Fruit fly (Drosophila melanogaster) whole organism, embryonic: ENCODE measurements around the gene Gr98d.

Experiments
- Ada2b ChIP-seq: fragments of 200-800 bp; sonication (Bioruptor generic); IDR thresholded peaks from 2 replicates; pipeline ENCODE4 v1.3.6; 2022; ENCODE audit warnings: missing biosample characterization, missing genetic modification characterization
- Bdp1 ChIP-seq: fragments of 200-800 bp; sonication (Bioruptor generic); optimal IDR thresholded peaks from 3 replicates; lab custom pipeline; 2016; ENCODE audit warnings: missing biosample characterization, missing genetic modification characterization
- CG11695 ChIP-seq: fragments of 200-800 bp; sonication (Bioruptor generic); IDR thresholded peaks from 3 replicates; pipeline ENCODE4 v1.3.6; 2022; ENCODE audit warnings: missing biosample characterization, missing genetic modification characterization
- CG12219 ChIP-seq: fragments of 200-800 bp; sonication (Bioruptor generic); optimal IDR thresholded peaks from 3 replicates; lab custom pipeline; 2018; ENCODE audit warnings: missing biosample characterization, mild to moderate bottlenecking, missing genetic modification characterization
- CG12769 ChIP-seq: fragments of 200-800 bp; sonication (Bioruptor generic); optimal IDR thresholded peaks from 2 replicates; lab custom pipeline; 2019; ENCODE audit warnings: missing biosample characterization, mild to moderate bottlenecking, missing genetic modification characterization, moderate library complexity
- CG13424 ChIP-seq: fragments of 200-800 bp; sonication (Bioruptor generic); optimal IDR thresholded peaks from 2 replicates; lab custom pipeline; 2019; ENCODE audit warnings: missing biosample characterization, mild to moderate bottlenecking, missing genetic modification characterization, moderate library complexity
- CG17568 ChIP-seq: fragments of 200-800 bp; sonication (Bioruptor generic); optimal IDR thresholded peaks from 2 replicates; lab custom pipeline; 2018; ENCODE audit warnings: missing biosample characterization, mild to moderate bottlenecking, missing genetic modification characterization, moderate library complexity
- CG17612 ChIP-seq: fragments of 200-800 bp; sonication (Bioruptor generic); IDR thresholded peaks from 2 replicates; pipeline ENCODE4 v1.3.6; 2022; ENCODE audit warnings: missing biosample characterization, missing genetic modification characterization
- CG17829 ChIP-seq: fragments of 200-800 bp; optimal IDR thresholded peaks from 2 replicates; lab custom pipeline; 2019; ENCODE audit warnings: missing biosample characterization, mild to moderate bottlenecking, missing genetic modification characterization, moderate library complexity
- CG18011 ChIP-seq: fragments of 200-800 bp; sonication (Bioruptor generic); optimal IDR thresholded peaks from 2 replicates; lab custom pipeline; 2017; ENCODE audit warnings: missing biosample characterization, missing genetic modification characterization, mild to moderate bottlenecking, moderate library complexity, missing genotype
- CG18476 ChIP-seq: fragments of 200-800 bp; sonication (Bioruptor generic); optimal IDR thresholded peaks from 2 replicates; lab custom pipeline; 2016; ENCODE audit warnings: missing biosample characterization, mild to moderate bottlenecking, missing genetic modification characterization
- CG2129 ChIP-seq: fragments of 200-800 bp; sonication (Bioruptor generic); IDR thresholded peaks from 2 replicates; pipeline ENCODE4 v1.3.6; 2022; ENCODE audit warnings: missing biosample characterization, missing genetic modification characterization; ENCODE audit not compliant: partially characterized antibody
- CG3065 ChIP-seq: fragments of 200-800 bp; sonication (Bioruptor generic); optimal IDR thresholded peaks from 2 replicates; lab custom pipeline; 2016; ENCODE audit warnings: missing biosample characterization, missing genetic modification characterization
- CG31388 ChIP-seq: fragments of 200-800 bp; sonication (Bioruptor generic); optimal IDR thresholded peaks from 2 replicates; lab custom pipeline; 2016; ENCODE audit warnings: missing biosample characterization, missing genetic modification characterization
- CG3995 ChIP-seq: fragments of 200-800 bp; sonication (Bioruptor generic); optimal IDR thresholded peaks from 3 replicates; lab custom pipeline; 2016; ENCODE audit warnings: missing biosample characterization, missing genetic modification characterization
- CG4360 ChIP-seq: fragments of 200-800 bp; sonication (Bioruptor generic); IDR thresholded peaks from 2 replicates; pipeline ENCODE4 v1.3.6; 2022; ENCODE audit warnings: missing biosample characterization, missing genetic modification characterization
- CG43689 ChIP-seq: fragments of 200-800 bp; sonication (Bioruptor generic); IDR thresholded peaks from 2 replicates; pipeline ENCODE4 v1.3.6; 2022; ENCODE audit warnings: missing biosample characterization, missing genetic modification characterization
- CG6765 ChIP-seq: fragments of 200-800 bp; sonication (Bioruptor generic); optimal IDR thresholded peaks from 3 replicates; lab custom pipeline; 2017; ENCODE audit warnings: missing biosample characterization, mild to moderate bottlenecking, missing genetic modification characterization
- CG8478 ChIP-seq: fragments of >200 bp; optimal IDR thresholded peaks from 2 replicates; lab custom pipeline; 2018
- CG9215 ChIP-seq: fragments of 200-800 bp; sonication (Bioruptor generic); IDR thresholded peaks from 2 replicates; pipeline ENCODE4 v1.3.6; 2022; ENCODE audit warnings: missing biosample characterization, missing genetic modification characterization
- CG9817 ChIP-seq: fragments of 200-800 bp; sonication (Bioruptor generic); optimal IDR thresholded peaks from 2 replicates; lab custom pipeline; 2018; ENCODE audit warnings: missing biosample characterization, mild to moderate bottlenecking, missing genetic modification characterization, moderate library complexity
- CG9932 ChIP-seq: fragments of 200-800 bp; sonication (Bioruptor generic); IDR thresholded peaks from 2 replicates; pipeline ENCODE4 v1.3.6; 2022; ENCODE audit warnings: missing biosample characterization, missing genetic modification characterization
- D19B ChIP-seq: fragments of 200-800 bp; sonication (Bioruptor generic); optimal IDR thresholded peaks from 2 replicates; lab custom pipeline; 2017; ENCODE audit warnings: missing biosample characterization, mild to moderate bottlenecking, missing genetic modification characterization
- Deaf1 ChIP-seq: fragments of 200-800 bp; optimal IDR thresholded peaks from 3 replicates; lab custom pipeline; 2019; ENCODE audit warnings: missing biosample characterization, mild to moderate bottlenecking, missing genetic modification characterization, moderate library complexity
- Dfd ChIP-seq, 2 experiments: fragments of >200 bp; optimal IDR thresholded peaks; 2 replicates each; lab custom pipeline; 2017; ENCODE audit warnings: missing biosample characterization in 2 of 2, missing genetic modification characterization in 2 of 2
- HLH4C ChIP-seq: fragments of 200-800 bp; sonication (Bioruptor generic); IDR thresholded peaks from 3 replicates; pipeline ENCODE4 v1.3.6; 2022; ENCODE audit warnings: missing biosample characterization, missing genetic modification characterization; ENCODE audit not compliant: partially characterized antibody
- Hsf ChIP-seq: fragments of 200-800 bp; sonication (Bioruptor generic); optimal IDR thresholded peaks from 3 replicates; lab custom pipeline; 2016; ENCODE audit warnings: missing biosample characterization, missing genetic modification characterization
- Max ChIP-seq: fragments of 200-800 bp; sonication (Bioruptor generic); optimal IDR thresholded peaks from 2 replicates; lab custom pipeline; 2016; ENCODE audit warnings: missing biosample characterization, mild to moderate bottlenecking, missing genetic modification characterization
- NC2α ChIP-seq: fragments of 200-800 bp; sonication (Bioruptor generic); optimal IDR thresholded peaks from 2 replicates; lab custom pipeline; 2016; ENCODE audit warnings: missing biosample characterization, missing genetic modification characterization
- Opbp ChIP-seq: fragments of 200-800 bp; sonication (Bioruptor generic); IDR thresholded peaks from 3 replicates; pipeline ENCODE4 v1.3.6; 2022; ENCODE audit warnings: missing biosample characterization, missing genetic modification characterization; ENCODE audit not compliant: partially characterized antibody
- Rfx ChIP-seq: fragments of 200-800 bp; sonication (Bioruptor generic); IDR thresholded peaks from 2 replicates; pipeline ENCODE4 v1.3.6; 2022; ENCODE audit warnings: missing biosample characterization, missing genetic modification characterization
- Sry-β ChIP-seq: fragments of 200-800 bp; sonication (Bioruptor generic); optimal IDR thresholded peaks from 2 replicates; lab custom pipeline; 2018; ENCODE audit warnings: missing biosample characterization, mild to moderate bottlenecking, missing genetic modification characterization, moderate library complexity
- ac ChIP-seq: fragments of 200-800 bp; sonication (Bioruptor generic); optimal IDR thresholded peaks from 3 replicates; lab custom pipeline; 2017; ENCODE audit warnings: missing biosample characterization, mild to moderate bottlenecking, missing genetic modification characterization
- ase ChIP-seq: fragments of 200-800 bp; sonication (Bioruptor generic); IDR thresholded peaks from 3 replicates; pipeline ENCODE4 v1.3.6; 2022; ENCODE audit warnings: missing biosample characterization, missing genetic modification characterization
- btn ChIP-seq: fragments of 200-800 bp; sonication (Bioruptor generic); optimal IDR thresholded peaks from 2 replicates; lab custom pipeline; 2016; ENCODE audit warnings: missing biosample characterization, missing genetic modification characterization
- caup ChIP-seq: fragments of 200-800 bp; sonication (Bioruptor generic); optimal IDR thresholded peaks from 3 replicates; lab custom pipeline; 2017; ENCODE audit warnings: missing biosample characterization, mild to moderate bottlenecking, missing genetic modification characterization, moderate library complexity; ENCODE audit not compliant: severe bottlenecking
- chm ChIP-seq: fragments of 200-800 bp; sonication (Bioruptor generic); IDR thresholded peaks from 2 replicates; pipeline ENCODE4 v1.3.6; 2022; ENCODE audit warnings: missing biosample characterization, missing genetic modification characterization
- crol ChIP-seq: fragments of 200-800 bp; sonication (Bioruptor generic); IDR thresholded peaks from 2 replicates; pipeline ENCODE4 v1.3.6; 2022; ENCODE audit warnings: missing biosample characterization, missing genetic modification characterization
- crp ChIP-seq, 2 experiments: fragments of 200-800 bp; sonication (Bioruptor generic); optimal IDR thresholded peaks; 2 replicates in 1 of 2; 3 replicates in 1 of 2; lab custom pipeline; 2017; ENCODE audit warnings: missing biosample characterization in 2 of 2, missing genetic modification characterization in 2 of 2, mild to moderate bottlenecking in 1 of 2, moderate library complexity in 1 of 2
- dan ChIP-seq: fragments of 200-800 bp; sonication (Bioruptor generic); IDR thresholded peaks from 2 replicates; pipeline ENCODE4 v1.3.6; 2022; ENCODE audit warnings: missing biosample characterization, missing genetic modification characterization
- dmrt11E ChIP-seq: fragments of 200-800 bp; sonication (Bioruptor generic); optimal IDR thresholded peaks from 3 replicates; lab custom pipeline; 2018; ENCODE audit warnings: missing biosample characterization, mild to moderate bottlenecking, missing genetic modification characterization, moderate library complexity
- eyg ChIP-seq: fragments of 200-800 bp; sonication (Bioruptor generic); optimal IDR thresholded peaks from 3 replicates; lab custom pipeline; 2016; ENCODE audit warnings: missing biosample characterization, missing genetic modification characterization
- gce ChIP-seq: fragments of 200-800 bp; sonication (Bioruptor generic); IDR thresholded peaks from 3 replicates; pipeline ENCODE4 v1.3.6; 2022; ENCODE audit warnings: missing biosample characterization, missing genetic modification characterization
- gsb ChIP-seq: fragments of 200-800 bp; sonication (Bioruptor generic); IDR thresholded peaks from 2 replicates; pipeline ENCODE4 v1.3.6; 2022; ENCODE audit warnings: missing biosample characterization, missing genetic modification characterization
- hth ChIP-seq: fragments of >200 bp; optimal IDR thresholded peaks from 2 replicates; lab custom pipeline; 2017; ENCODE audit warnings: inconsistent platforms
- mirr ChIP-seq: fragments of 200-800 bp; sonication (Bioruptor generic); optimal IDR thresholded peaks from 3 replicates; lab custom pipeline; 2018; ENCODE audit warnings: missing biosample characterization, mild to moderate bottlenecking, missing genetic modification characterization
- oc ChIP-seq: fragments of 200-800 bp; sonication (Bioruptor generic); optimal IDR thresholded peaks from 2 replicates; lab custom pipeline; 2018; ENCODE audit warnings: missing biosample characterization, mild to moderate bottlenecking, missing genetic modification characterization, moderate library complexity
- pnt ChIP-seq: fragments of 200-800 bp; sonication (Bioruptor generic); optimal IDR thresholded peaks from 3 replicates; lab custom pipeline; 2016; ENCODE audit warnings: missing biosample characterization, missing genetic modification characterization
- run ChIP-seq: fragments of 200-800 bp; sonication (Bioruptor generic); optimal IDR thresholded peaks from 3 replicates; lab custom pipeline; 2018; ENCODE audit warnings: missing biosample characterization, mild to moderate bottlenecking, missing genetic modification characterization
- sd ChIP-seq: fragments of 200-800 bp; sonication (Bioruptor generic); optimal IDR thresholded peaks from 3 replicates; lab custom pipeline; 2018; ENCODE audit warnings: missing biosample characterization, mild to moderate bottlenecking, missing genetic modification characterization, moderate library complexity
- slou ChIP-seq: fragments of 200-800 bp; sonication (Bioruptor generic); optimal IDR thresholded peaks from 3 replicates; lab custom pipeline; 2016; ENCODE audit warnings: missing biosample characterization, missing genetic modification characterization
- ttk ChIP-seq: fragments of 200-800 bp; sonication (Bioruptor generic); IDR thresholded peaks from 2 replicates; pipeline ENCODE4 v2.1.2; 2022; ENCODE audit warnings: missing biosample characterization, missing genetic modification characterization
- twi ChIP-seq: fragments of 200-800 bp; optimal IDR thresholded peaks from 2 replicates; lab custom pipeline; 2019; ENCODE audit warnings: missing biosample characterization, mild to moderate bottlenecking, missing genetic modification characterization, moderate library complexity

Gene Gr98d

DNA sequence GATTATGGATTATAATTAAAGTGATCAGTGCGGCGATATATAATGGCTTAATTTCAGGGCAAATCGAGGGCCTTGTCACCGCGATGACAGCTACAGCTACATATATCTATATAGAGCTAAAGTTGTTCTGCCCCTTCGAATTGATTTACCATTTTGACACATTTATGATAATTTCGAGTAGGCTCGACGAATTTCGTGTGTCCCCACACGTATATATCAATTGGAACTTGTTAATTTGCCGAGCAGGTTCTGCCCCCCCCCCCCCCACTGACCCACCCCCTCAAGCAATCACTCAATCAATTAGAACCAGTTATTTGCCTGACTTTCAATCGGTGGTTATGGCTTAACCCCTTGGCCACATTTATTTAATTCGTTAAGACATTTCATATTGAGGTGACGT lies 33.6 kb downstream of the Gr98d start (continued):
- TF ChIP-seq CG6765 (GFP tag; lab: Kevin White, UChicago) (no peak), CG31388 (GFP tag; lab: Kevin White, UChicago) (no peak), gsb (GFP tag; lab: Robert Waterston, UW) (no peak), dmrt11E (no peak), HLH4C (GFP tag; lab: Robert Waterston, UW) (no peak), Opbp (GFP tag; lab: Robert Waterston, UW) (no peak), Bdp1 (no peak), CG2129 (no peak), CG8478 (lab: Kevin White, UChicago) (no peak), CG9215 (GFP tag; lab: Robert Waterston, UW) (no peak), oc (tag; lab: Kevin White, UChicago) (no peak), eyg (no peak), CG17829 (tag; lab: Kevin White, UChicago) (no peak), mirr (peak; percentile 17), CG12769 (tag; lab: Kevin White, UChicago) (peak; percentile 2), CG18011 (no peak), Max (GFP tag; lab: Kevin White, UChicago) (no peak), CG9817 (tag; lab: Kevin White, UChicago) (no peak), Ada2b (GFP tag; lab: Robert Waterston, UW) (no peak), pnt (no peak), CG12219 (no peak), slou (GFP tag; lab: Kevin White, UChicago) (no peak), D19B (GFP tag; lab: Kevin White, UChicago) (no peak), twi (tag; lab: Kevin White, UChicago) (no peak), crol (GFP tag; lab: Robert Waterston, UW) (peak; percentile 41), NC2α (GFP tag; lab: Kevin White, UChicago) (no peak), CG9932 (no peak), CG3995 (no peak), CG18476 (GFP tag; lab: Kevin White, UChicago) (no peak), ase (GFP tag; lab: Robert Waterston, UW) (no peak), CG11695 (GFP tag; lab: Robert Waterston, UW) (no peak), CG13424 (tag; lab: Kevin White, UChicago) (no peak), CG17568 (GFP tag; lab: Kevin White, UChicago) (no peak), CG43689 (no peak), dan (GFP tag; lab: Robert Waterston, UW) (no peak), CG17612 (GFP tag; lab: Robert Waterston, UW) (no peak), crp (GFP tag; optimal IDR thresholded peaks at IDR 0.05; lab: Kevin White, UChicago) (no peak), sd (peak; percentile 35), ac (no peak), Rfx (GFP tag; lab: Robert Waterston, UW) (no peak), run (no peak), hth (lab: Kevin White, UChicago) (no peak), gce (GFP tag; lab: Robert Waterston, UW) (no peak), ttk (GFP tag; lab: Robert Waterston, UW) (no peak), Hsf (GFP tag; lab: Kevin White, UChicago) (no peak), Deaf1 (tag; lab: Kevin White, UChicago) (no peak), CG4360 (GFP tag; lab: Robert Waterston, UW) (no peak), caup (no peak), Sry-β (GFP tag; lab: Kevin White, UChicago) (no peak), btn (GFP tag; lab: Kevin White, UChicago) (no peak), Dfd (GFP tag; optimal IDR thresholded peaks at IDR 0.05; lab: Kevin White, UChicago) (no peak), chm (GFP tag; lab: Robert Waterston, UW) (no peak), CG3065 (GFP tag; lab: Kevin White, UChicago) (no peak)
